Fruit fly (Drosophila melanogaster) whole organism, embryonic: ENCODE measurements around the gene CG13097.

Experiments
- CG13775 ChIP-seq: fragments of 200-800 bp; sonication (Bioruptor generic); optimal IDR thresholded peaks from 3 replicates; lab custom pipeline; 2017; ENCODE audit warnings: missing biosample characterization, mild to moderate bottlenecking, missing genetic modification characterization
- Doc2 ChIP-seq: fragments of 200-800 bp; sonication (Bioruptor generic); IDR thresholded peaks from 2 replicates; pipeline ENCODE4 v1.3.6; 2022; ENCODE audit warnings: missing biosample characterization, missing genetic modification characterization
- disco-r ChIP-seq: fragments of 200-800 bp; sonication (Bioruptor generic); optimal IDR thresholded peaks from 2 replicates; lab custom pipeline; 2016; ENCODE audit warnings: missing biosample characterization, missing genetic modification characterization
- dmrt99B ChIP-seq: fragments of 200-800 bp; sonication (Bioruptor generic); optimal IDR thresholded peaks from 2 replicates; lab custom pipeline; 2018; ENCODE audit warnings: missing biosample characterization, mild to moderate bottlenecking, missing genetic modification characterization, moderate library complexity
- gfzf ChIP-seq: fragments of 200-800 bp; sonication (Bioruptor generic); optimal IDR thresholded peaks from 2 replicates; lab custom pipeline; 2016; ENCODE audit warnings: missing biosample characterization, mild to moderate bottlenecking, missing genetic modification characterization, moderate library complexity
- row ChIP-seq: fragments of 200-800 bp; sonication (Bioruptor generic); IDR thresholded peaks from 3 replicates; pipeline ENCODE4 v1.3.6; 2022; ENCODE audit warnings: missing biosample characterization, missing genetic modification characterization
- tx ChIP-seq: fragments of 200-800 bp; sonication (Bioruptor generic); optimal IDR thresholded peaks from 2 replicates; lab custom pipeline; 2016; ENCODE audit warnings: missing biosample characterization, missing genetic modification characterization

CG13097 gene

DNA sequence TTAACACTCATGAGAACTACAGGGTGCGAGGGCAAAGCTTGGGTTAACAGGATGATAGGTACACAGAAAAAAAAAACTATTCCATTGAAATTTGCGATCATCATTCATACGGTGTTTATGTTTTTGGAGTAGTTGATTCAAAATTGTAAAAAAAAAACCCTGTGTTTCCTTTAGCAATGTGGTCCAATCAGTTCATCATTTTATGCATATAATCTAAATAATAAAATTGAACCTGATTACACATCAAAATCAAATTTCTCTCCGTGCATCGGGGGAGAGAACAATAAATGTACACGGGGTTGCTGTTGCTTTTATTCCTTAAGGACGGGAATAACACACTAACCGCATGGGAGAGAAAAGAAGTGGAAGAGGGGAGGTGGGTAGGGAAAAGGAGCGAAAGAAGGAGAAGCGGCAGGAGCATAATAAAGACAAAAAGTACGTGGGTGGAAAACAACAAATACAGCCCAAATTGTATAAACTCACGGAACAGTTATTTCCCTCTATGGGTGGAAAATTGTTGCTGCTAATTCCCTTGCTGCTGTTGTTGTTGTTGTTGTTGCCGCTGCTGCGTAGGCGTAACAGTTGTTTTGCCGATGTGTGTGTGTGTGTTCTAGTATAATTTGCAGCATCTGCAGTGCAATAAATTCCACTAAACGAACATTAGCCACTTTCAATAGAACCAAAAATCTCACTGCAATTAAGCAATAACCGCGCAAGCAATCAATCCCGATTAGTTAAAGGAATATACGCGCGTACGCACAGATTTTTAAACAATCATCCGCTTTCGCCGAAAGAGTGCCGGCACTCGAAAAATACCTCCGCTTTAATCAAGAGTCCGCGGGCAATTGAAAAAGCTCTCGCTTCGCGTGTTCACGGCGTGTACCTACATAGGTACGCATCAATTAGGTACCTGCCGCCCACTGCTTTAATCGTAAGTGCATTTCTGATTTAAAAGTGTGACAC lies 51.2 kb downstream of the CG13097 start, which contains the start of gene Agpat2 (continued):
- TF ChIP-seq gfzf (GFP tag; lab: Kevin White, UChicago), result no peak
- peak; percentile 92 for TF ChIP-seq row (GFP tag; lab: Robert Waterston, UW)
- TF ChIP-seq disco-r (GFP tag; lab: Kevin White, UChicago), result peak; percentile 19
- TF ChIP-seq dmrt99B (tag; lab: Kevin White, UChicago), result peak; percentile 93
- peak; percentile 70 for TF ChIP-seq CG13775
- peak; percentile 75 for TF ChIP-seq tx
- peak; percentile 30; the same call in 1 of the 2 replicates for TF ChIP-seq Doc2
